Fruit fly (Drosophila melanogaster): ENCODE results near the gene CG3961.
A peak's percentile ranks its signal among the peaks of the same experiment; 100 is the strongest.

Gene CG3961

dm6 chr3L:18846272-18846741, 44.0 kb downstream of the CG3961 start (continued):
- TF ChIP-seq PHDP (tag; optimal IDR thresholded peaks at IDR 0.05) (peak; percentile 15), cg (GFP tag; optimal IDR thresholded peaks at IDR 0.05) (peak; percentile 45), Trl (optimal IDR thresholded peaks at IDR 0.05) (peak; percentile 78 to 96), Trl (GFP tag; optimal IDR thresholded peaks at IDR 0.05) (no peak), kah (GFP tag; optimal IDR thresholded peaks at IDR 0.05) (peak; percentile 22), CG3163 (GFP tag; optimal IDR thresholded peaks at IDR 0.05) (peak; percentile 56), Scr (GFP tag; IDR thresholded peaks at IDR 0.05; ENCODE audit: partially characterized antibody) (peak; percentile 36; the same call in 1 of the 2 replicates), Asciz (GFP tag; optimal IDR thresholded peaks at IDR 0.05) (peak; percentile 3), grn (GFP tag; optimal IDR thresholded peaks at IDR 0.05) (peak; percentile 2), CG18599 (GFP tag; optimal IDR thresholded peaks at IDR 0.05) (peak; percentile 14), CG12769 (tag; optimal IDR thresholded peaks at IDR 0.05) (peak; percentile 35), CG2678 (tag; optimal IDR thresholded peaks at IDR 0.05) (peak; percentile 29), CG34376 (GFP tag; optimal IDR thresholded peaks at IDR 0.05) (peak; percentile 10), Max (GFP tag; optimal IDR thresholded peaks at IDR 0.05) (no peak), CG31441 (GFP tag; IDR thresholded peaks at IDR 0.05) (peak; percentile 52), CG2712 (tag; optimal IDR thresholded peaks at IDR 0.05) (peak; percentile 12), Bgb (GFP tag; IDR thresholded peaks at IDR 0.05; ENCODE audit: partially characterized antibody) (peak; percentile 9; the same call in 1 of the 2 replicates), Med (GFP tag) (peak; percentile 11), yki (optimal IDR thresholded peaks at IDR 0.05) (peak; percentile 40), abd-A (tag; optimal IDR thresholded peaks at IDR 0.05) (peak; percentile 13), oc (tag; optimal IDR thresholded peaks at IDR 0.05) (no peak), CG13624 (GFP tag; optimal IDR thresholded peaks at IDR 0.05) (no peak)

- no peak for TF ChIP-seq gcm2 (GFP tag; optimal IDR thresholded peaks at IDR 0.05)
- no peak for TF ChIP-seq tio (GFP tag; optimal IDR thresholded peaks at IDR 0.05)
- TF ChIP-seq CG6272 (GFP tag; IDR thresholded peaks at IDR 0.05) = no peak
- no peak for TF ChIP-seq Dbx (GFP tag; IDR thresholded peaks at IDR 0.05)
- TF ChIP-seq BtbVII (GFP tag; optimal IDR thresholded peaks at IDR 0.05) = peak; percentile 58
- TF ChIP-seq hth (optimal IDR thresholded peaks at IDR 0.05) = no peak
- TF ChIP-seq CG9215 (GFP tag; IDR thresholded peaks at IDR 0.05) = no peak
- no peak for TF ChIP-seq sd (tag; optimal IDR thresholded peaks at IDR 0.05)
- TF ChIP-seq Jarid2 (GFP tag; optimal IDR thresholded peaks at IDR 0.05) = peak; percentile 26
- peak; percentile 27 for TF ChIP-seq CG13296 (GFP tag; optimal IDR thresholded peaks at IDR 0.05)
- TF ChIP-seq Nf-YA (GFP tag; IDR thresholded peaks at IDR 0.05) = no peak
- no peak for TF ChIP-seq CG6654 (GFP tag; optimal IDR thresholded peaks at IDR 0.05)
- TF ChIP-seq CG6813 (GFP tag; optimal IDR thresholded peaks at IDR 0.05) = no peak
- no peak for TF ChIP-seq CrebB (tag; optimal IDR thresholded peaks at IDR 0.05)
- TF ChIP-seq CG18476 (GFP tag; optimal IDR thresholded peaks at IDR 0.05) = no peak
- TF ChIP-seq CG17359 (tag; optimal IDR thresholded peaks at IDR 0.05) = no peak
- no peak for TF ChIP-seq CG10431 (GFP tag; optimal IDR thresholded peaks at IDR 0.05)
- TF ChIP-seq CG4424 (GFP tag; optimal IDR thresholded peaks at IDR 0.05) = no peak
- TF ChIP-seq Oaz (GFP tag; IDR thresholded peaks at IDR 0.05) = no peak
- TF ChIP-seq vvl (GFP tag; IDR thresholded peaks at IDR 0.05) = 0 out of 2 replicates have a peak, but pooled peaks have one; percentile 10
- TF ChIP-seq twi (tag; optimal IDR thresholded peaks at IDR 0.05) = no peak
- TF ChIP-seq Nf-YB (GFP tag; optimal IDR thresholded peaks at IDR 0.05) = no peak
- peak; percentile 48 for TF ChIP-seq lab (GFP tag; optimal IDR thresholded peaks at IDR 0.05)
- no peak for TF ChIP-seq Bgb (GFP tag; IDR thresholded peaks at IDR 0.05; ENCODE audit: partially characterized antibody)
- no peak for TF ChIP-seq Deaf1 (tag; optimal IDR thresholded peaks at IDR 0.05)
- TF ChIP-seq CG15011 (GFP tag; optimal IDR thresholded peaks at IDR 0.05) = no peak
- no peak for TF ChIP-seq CG3065 (GFP tag; optimal IDR thresholded peaks at IDR 0.05)
- no peak for TF ChIP-seq Ets65A (GFP tag)
- TF ChIP-seq HmgZ (tag; optimal IDR thresholded peaks at IDR 0.05) = no peak
- no peak for TF ChIP-seq rib (GFP tag; IDR thresholded peaks at IDR 0.05)
- TF ChIP-seq sim (GFP tag; IDR thresholded peaks at IDR 0.05) = no peak
- TF ChIP-seq bcd (GFP tag; optimal IDR thresholded peaks at IDR 0.05) = no peak
- no peak for TF ChIP-seq Med (GFP tag)
- no peak for TF ChIP-seq CG2678 (tag; optimal IDR thresholded peaks at IDR 0.05)
These were observed 44.2 kb downstream of the CG3961 start, which contains the start of gene Indy for dm6 chr3L:18846233-18846271. TSS of gene Indy (minus strand) at chr3L:18846267.

Measured in whole organism, embryonic.